Worm (Caenorhabditis elegans) whole organism, L4/young adult: Measurements from ENCODE around the gene pak-2.

Experiments used
- W03F9.2 ChIP-seq: fragments of 150-350 bp; optimal IDR thresholded peaks from 2 replicates; lab custom pipeline; 2014; ENCODE audit warnings: missing biosample characterization, missing genetic modification characterization
- dao-5 ChIP-seq: sonication (generic microtip); optimal IDR thresholded peaks from 2 replicates; lab custom pipeline; 2016; ENCODE audit warnings: missing genotype, missing genetic modification characterization, moderate library complexity, missing compliant biosample characterization
- him-1 ChIP-seq: sonication (generic microtip); optimal IDR thresholded peaks from 2 replicates; lab custom pipeline; 2016; ENCODE audit warnings: missing genotype, missing genetic modification reagents, missing genetic modification characterization, missing compliant biosample characterization

DNA sequence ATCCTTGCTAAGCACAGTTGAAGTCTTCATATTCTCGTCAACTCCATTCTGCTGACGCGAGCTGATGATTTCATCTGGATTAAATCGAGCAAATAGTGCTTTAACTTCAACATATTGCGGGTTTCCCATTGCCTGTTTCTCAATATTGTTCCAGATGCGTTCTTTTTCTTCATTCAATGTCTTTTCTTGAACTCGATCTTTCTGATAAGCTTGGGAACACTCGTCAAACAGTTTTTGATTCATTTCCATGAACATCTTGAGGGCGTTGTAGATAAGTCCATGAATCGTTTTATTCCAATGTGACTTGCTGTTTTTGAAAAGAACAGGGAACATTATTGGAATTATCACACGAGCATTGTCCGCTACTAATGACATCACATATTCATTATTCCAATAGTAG is 11.5 kb downstream of the pak-2 start:
- TF ChIP-seq him-1: no peak
- no peak for TF ChIP-seq W03F9.2
- no peak for TF ChIP-seq dao-5 (tag; lab: Kevin White, UChicago)
